Worm (Caenorhabditis elegans) whole organism, L2 larva: ENCODE data around the gene tat-4.

Experiments used
- C34F6.9 ChIP-seq: fragments of 150-350 bp; optimal IDR thresholded peaks from 2 replicates; lab custom pipeline; 2014; ENCODE audit warnings: missing biosample characterization, missing genetic modification characterization
- F13H6.1 ChIP-seq: sonication (generic microtip); optimal IDR thresholded peaks from 2 replicates; lab custom pipeline; 2016; ENCODE audit warnings: missing genetic modification characterization, missing compliant biosample characterization
- R02D3.7 ChIP-seq: fragments of 150-350 bp; optimal IDR thresholded peaks from 2 replicates; lab custom pipeline; 2014; ENCODE audit warnings: missing biosample characterization, missing genetic modification characterization
- Y55F3AM.14 ChIP-seq: fragments of 200-800 bp; sonication (Bioruptor generic); optimal IDR thresholded peaks from 2 replicates; lab custom pipeline; 2018; ENCODE audit warnings: mild to moderate bottlenecking, missing genetic modification characterization, missing compliant biosample characterization
- ZK546.5 ChIP-seq: sonication (generic microtip); optimal IDR thresholded peaks from 2 replicates; lab custom pipeline; 2017; ENCODE audit warnings: missing biosample characterization, missing genetic modification characterization
- alr-1 ChIP-seq: fragments of 150-350 bp; optimal IDR thresholded peaks from 2 replicates; lab custom pipeline; 2014; ENCODE audit warnings: missing biosample characterization, missing genetic modification characterization
- aly-2 ChIP-seq: fragments of 150-350 bp; optimal IDR thresholded peaks from 2 replicates; lab custom pipeline; 2014; ENCODE audit warnings: missing biosample characterization, missing genetic modification characterization
- ama-1 ChIP-seq: fragments of 150-350 bp; optimal IDR thresholded peaks from 2 replicates; lab custom pipeline; 2018; ENCODE audit warnings: inconsistent platforms
- blmp-1 ChIP-seq: sonication (generic microtip); optimal IDR thresholded peaks from 2 replicates; lab custom pipeline; 2017; ENCODE audit warnings: missing genetic modification characterization, mild to moderate bottlenecking, missing compliant biosample characterization, antibody characterized with exemption, moderate library complexity; ENCODE audit not compliant: insufficient read depth
- ceh-16 ChIP-seq: fragments of 150-350 bp; optimal IDR thresholded peaks from 2 replicates; lab custom pipeline; 2014; ENCODE audit warnings: missing biosample characterization, missing genetic modification characterization
- ceh-82 ChIP-seq: fragments of 150-350 bp; optimal IDR thresholded peaks from 2 replicates; lab custom pipeline; 2014; ENCODE audit warnings: missing biosample characterization, missing genetic modification characterization
- crh-2 ChIP-seq: sonication (generic microtip); optimal IDR thresholded peaks from 2 replicates; lab custom pipeline; 2017; ENCODE audit warnings: missing biosample characterization, missing genetic modification characterization
- dmd-4 ChIP-seq: sonication (generic microtip); optimal IDR thresholded peaks from 2 replicates; lab custom pipeline; 2017; ENCODE audit warnings: missing biosample characterization, missing genetic modification characterization
- egl-27 ChIP-seq: sonication (generic microtip); optimal IDR thresholded peaks from 3 replicates; lab custom pipeline; 2017; ENCODE audit warnings: missing biosample characterization, missing genetic modification reagents, missing genetic modification characterization
- elt-1 ChIP-seq: fragments of 150-350 bp; optimal IDR thresholded peaks from 2 replicates; lab custom pipeline; 2014; ENCODE audit warnings: missing biosample characterization, missing genetic modification characterization
- elt-3 ChIP-seq: sonication (generic microtip); optimal IDR thresholded peaks from 2 replicates; lab custom pipeline; 2017; ENCODE audit warnings: missing biosample characterization, missing genetic modification characterization
- fos-1 ChIP-seq: fragments of 150-350 bp; optimal IDR thresholded peaks from 2 replicates; lab custom pipeline; 2014; ENCODE audit warnings: missing biosample characterization, missing genetic modification characterization
- gmeb-1 ChIP-seq: fragments of 150-350 bp; optimal IDR thresholded peaks from 2 replicates; lab custom pipeline; 2014; ENCODE audit warnings: missing biosample characterization, missing genetic modification characterization
- lin-11 ChIP-seq: fragments of 150-350 bp; sonication (generic microtip); optimal IDR thresholded peaks from 2 replicates; lab custom pipeline; 2014; ENCODE audit warnings: missing biosample characterization, missing genetic modification characterization, inconsistent platforms, mixed read lengths
- lin-13 ChIP-seq: fragments of 150-350 bp; optimal IDR thresholded peaks from 2 replicates; lab custom pipeline; 2014; ENCODE audit warnings: missing biosample characterization, missing genetic modification reagents, missing genetic modification characterization
- lin-39 ChIP-seq: fragments of 150-350 bp; optimal IDR thresholded peaks from 2 replicates; lab custom pipeline; 2014; ENCODE audit warnings: missing biosample characterization, missing genetic modification reagents, missing genetic modification characterization
- lsy-2 ChIP-seq, 2 experiments: fragments of 150-350 bp in 1 of 2; sonication (generic microtip) in 1 of 2; optimal IDR thresholded peaks; 2 replicates each; lab custom pipeline; 2014 to 2017; ENCODE audit warnings: missing biosample characterization in 2 of 2, missing genetic modification characterization in 2 of 2
- mab-5 ChIP-seq: fragments of 150-350 bp; optimal IDR thresholded peaks from 2 replicates; lab custom pipeline; 2014; ENCODE audit warnings: missing biosample characterization, missing genetic modification characterization
- mbf-1 ChIP-seq: sonication (generic microtip); optimal IDR thresholded peaks from 2 replicates; lab custom pipeline; 2017; ENCODE audit warnings: missing biosample characterization, missing genetic modification characterization
- mdl-1 ChIP-seq, 2 experiments: fragments of 150-350 bp in 1 of 2; sonication (generic microtip) in 1 of 2; optimal IDR thresholded peaks; 2 replicates each; lab custom pipeline; 2017; ENCODE audit warnings: missing biosample characterization in 2 of 2, missing genetic modification characterization in 2 of 2
- nhr-10 ChIP-seq: sonication (generic microtip); optimal IDR thresholded peaks from 2 replicates; lab custom pipeline; 2017; ENCODE audit warnings: missing biosample characterization, missing genetic modification characterization
- nhr-11 ChIP-seq: fragments of 150-350 bp; optimal IDR thresholded peaks from 2 replicates; lab custom pipeline; 2014; ENCODE audit warnings: missing biosample characterization, missing genetic modification characterization
- nhr-12 ChIP-seq: fragments of 150-350 bp; optimal IDR thresholded peaks from 2 replicates; lab custom pipeline; 2014; ENCODE audit warnings: missing biosample characterization, missing genetic modification characterization
- nhr-129 ChIP-seq: fragments of 150-350 bp; optimal IDR thresholded peaks from 2 replicates; lab custom pipeline; 2014; ENCODE audit warnings: missing biosample characterization, missing genetic modification characterization
- nhr-21 ChIP-seq: fragments of 150-350 bp; optimal IDR thresholded peaks from 2 replicates; lab custom pipeline; 2014; ENCODE audit warnings: missing biosample characterization, missing genetic modification characterization
- nhr-23 ChIP-seq: fragments of 150-350 bp; optimal IDR thresholded peaks from 2 replicates; lab custom pipeline; 2014; ENCODE audit warnings: missing biosample characterization, missing genetic modification reagents, missing genetic modification characterization
- nhr-237 ChIP-seq: fragments of 150-350 bp; optimal IDR thresholded peaks from 2 replicates; lab custom pipeline; 2014; ENCODE audit warnings: missing biosample characterization, missing genetic modification characterization
- nhr-25 ChIP-seq: fragments of 150-350 bp; sonication (generic microtip); optimal IDR thresholded peaks from 3 replicates; lab custom pipeline; 2014; ENCODE audit warnings: missing biosample characterization, missing genetic modification characterization
- nhr-6 ChIP-seq: fragments of 150-350 bp; optimal IDR thresholded peaks from 2 replicates; lab custom pipeline; 2014; ENCODE audit warnings: missing biosample characterization, missing genetic modification characterization
- nhr-77 ChIP-seq: fragments of 150-350 bp; optimal IDR thresholded peaks from 2 replicates; lab custom pipeline; 2014; ENCODE audit warnings: missing biosample characterization, missing genetic modification characterization
- peb-1 ChIP-seq: fragments of 150-350 bp; optimal IDR thresholded peaks from 2 replicates; lab custom pipeline; 2014; ENCODE audit warnings: missing biosample characterization, missing genetic modification characterization
- sem-4 ChIP-seq: fragments of 150-350 bp; optimal IDR thresholded peaks from 2 replicates; lab custom pipeline; 2014; ENCODE audit warnings: missing biosample characterization, missing genetic modification reagents, missing genetic modification characterization
- skn-1 ChIP-seq: sonication (generic microtip); optimal IDR thresholded peaks from 2 replicates; lab custom pipeline; 2017; ENCODE audit warnings: missing biosample characterization, missing genetic modification characterization
- sma-3 ChIP-seq: sonication (generic microtip); optimal IDR thresholded peaks from 2 replicates; lab custom pipeline; 2016; ENCODE audit warnings: missing genetic modification reagents, missing genetic modification characterization, missing compliant biosample characterization
- sma-9 ChIP-seq, 2 experiments: fragments of 150-350 bp in 1 of 2; sonication (generic microtip) in 1 of 2; optimal IDR thresholded peaks; 2 replicates each; lab custom pipeline; 2014 to 2016; ENCODE audit warnings: missing genetic modification characterization in 2 of 2, mild to moderate bottlenecking in 1 of 2, missing biosample characterization in 1 of 2, missing compliant biosample characterization in 1 of 2, missing genetic modification reagents in 1 of 2, moderate library complexity in 1 of 2
- snpc-4 ChIP-seq: fragments of 150-350 bp; optimal IDR thresholded peaks from 2 replicates; lab custom pipeline; 2014; ENCODE audit warnings: missing biosample characterization, missing genetic modification characterization
- unc-39 ChIP-seq: fragments of 150-350 bp; optimal IDR thresholded peaks from 2 replicates; lab custom pipeline; 2014; ENCODE audit warnings: missing biosample characterization, missing genetic modification characterization
- unc-55 ChIP-seq: fragments of 150-350 bp; sonication (generic microtip); optimal IDR thresholded peaks from 3 replicates; lab custom pipeline; 2014; ENCODE audit warnings: missing biosample characterization, missing genetic modification reagents, missing genetic modification characterization
- unc-62 ChIP-seq: fragments of 150-350 bp; optimal IDR thresholded peaks from 2 replicates; lab custom pipeline; 2014; ENCODE audit warnings: missing biosample characterization, missing genetic modification reagents, missing genetic modification characterization
- zag-1 ChIP-seq: fragments of 150-350 bp; optimal IDR thresholded peaks from 2 replicates; lab custom pipeline; 2014; ENCODE audit warnings: missing biosample characterization, missing genetic modification characterization
- ztf-1 ChIP-seq: fragments of 200-800 bp; sonication (Bioruptor generic); conservative IDR thresholded peaks from 2 replicates; pipeline ENCODE4 v1.3.6; 2022; ENCODE audit warnings: missing genetic modification characterization, missing compliant biosample characterization
- ztf-11 ChIP-seq: sonication (generic microtip); optimal IDR thresholded peaks from 2 replicates; lab custom pipeline; 2017; ENCODE audit warnings: missing biosample characterization, missing genetic modification characterization
- ztf-4 ChIP-seq: fragments of 150-350 bp; optimal IDR thresholded peaks from 2 replicates; lab custom pipeline; 2014; ENCODE audit warnings: missing biosample characterization, missing genetic modification characterization

Gene tat-4

DNA sequence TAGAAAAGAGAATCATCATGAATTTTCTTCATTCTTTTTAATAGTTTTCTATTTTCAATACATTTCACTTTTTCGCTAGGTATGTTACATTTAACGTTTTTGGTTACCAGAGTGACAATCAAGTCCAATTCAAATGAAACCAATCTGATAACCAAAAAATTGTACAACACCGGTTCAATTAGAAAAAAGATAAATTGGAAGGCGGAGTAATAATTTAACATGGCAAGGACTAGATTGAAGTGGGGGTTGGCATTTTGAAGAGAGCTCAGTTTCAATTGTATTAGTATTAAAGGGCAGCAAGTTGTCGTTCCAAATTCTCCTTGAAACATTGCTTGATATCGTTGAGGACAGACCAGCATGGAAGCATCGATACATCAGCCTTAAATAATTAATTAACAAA, 8.6 kb upstream of the tat-4 start:
- TF ChIP-seq nhr-23 (tag; lab: Kevin White, UChicago), result no peak
- TF ChIP-seq lin-11 (tag; lab: Kevin White, UChicago), result no peak

DNA sequence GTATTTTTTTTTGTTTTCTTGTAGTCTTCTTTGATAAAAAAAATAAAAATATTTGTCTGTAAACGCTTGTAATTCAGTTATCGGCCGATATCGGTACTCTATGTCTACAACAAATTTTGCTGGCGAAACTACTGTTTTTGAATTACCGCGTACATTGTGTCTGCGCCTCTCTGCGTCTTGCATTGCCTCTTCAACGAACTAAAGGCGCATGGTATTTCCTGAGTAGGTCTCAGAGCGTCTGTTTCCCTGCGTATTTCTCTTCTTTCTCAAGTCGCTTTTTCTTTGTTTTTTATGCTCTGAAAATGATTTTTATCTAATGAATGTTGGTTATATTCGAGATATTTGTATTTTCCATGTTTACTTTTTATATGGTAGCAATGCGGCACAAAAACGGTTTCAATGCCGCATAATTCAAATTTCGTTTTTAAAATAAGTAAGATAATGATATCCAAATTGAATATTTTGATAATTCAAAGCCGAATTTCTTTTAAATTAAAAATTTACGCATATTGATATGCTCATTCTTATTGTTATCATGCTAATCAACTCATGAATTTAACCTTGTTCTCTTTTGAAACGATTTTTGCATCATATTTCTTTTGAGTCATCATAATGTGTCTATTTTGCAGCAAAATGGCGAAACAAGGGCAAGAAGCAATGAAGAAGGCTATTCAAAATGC, 6.8 kb upstream of the tat-4 start, which contains the start of gene phb-2:
Gene phb-2, plus strand, starts transcription at position 630 of the 680 bp plus-strand sequence.
- TF ChIP-seq nhr-6 (tag; lab: Kevin White, UChicago) (peak; percentile 43), fos-1 (tag; lab: Kevin White, UChicago) (peak; percentile 62), R02D3.7 (no peak), mbf-1 (tag; lab: Kevin White, UChicago) (no peak), elt-1 (tag; lab: Kevin White, UChicago) (no peak), F13H6.1 (peak; percentile 65), lsy-2 (tag; optimal IDR thresholded peaks at IDR 0.05; lab: Kevin White, UChicago) (peak; percentile 66 to 90), ceh-16 (tag; lab: Kevin White, UChicago) (no peak), lin-39 (tag; lab: Kevin White, UChicago) (no peak), ama-1 (lab: Kevin White, UChicago) (peak; percentile 23), unc-62 (no peak), mab-5 (peak; percentile 43), sem-4 (no peak), ztf-11 (no peak), peb-1 (tag; lab: Kevin White, UChicago) (no peak), nhr-23 (tag; lab: Kevin White, UChicago) (no peak), unc-39 (tag; lab: Kevin White, UChicago) (no peak), egl-27 (tag; lab: Kevin White, UChicago) (no peak), ZK546.5 (no peak), Y55F3AM.14 (no peak), nhr-11 (tag; lab: Kevin White, UChicago) (no peak), blmp-1 (tag; lab: Kevin White, UChicago) (no peak), gmeb-1 (tag; lab: Kevin White, UChicago) (peak; percentile 98), aly-2 (no peak), skn-1 (tag; lab: Kevin White, UChicago) (no peak), ztf-4 (peak; percentile 72), lin-13 (GFP tag; lab: Kevin White, UChicago) (peak; percentile 65), snpc-4 (tag; lab: Kevin White, UChicago) (peak; percentile 3), dmd-4 (no peak), nhr-10 (no peak), ztf-1 (GFP tag; lab: Robert Waterston, UW) (no peak), mdl-1 (tag; optimal IDR thresholded peaks at IDR 0.05; lab: Kevin White, UChicago) (no peak), C34F6.9 (peak; percentile 84), sma-3 (peak; percentile 66), ceh-82 (peak; percentile 11), nhr-129 (tag; lab: Kevin White, UChicago) (peak; percentile 92), nhr-25 (tag; lab: Kevin White, UChicago) (peak; percentile 75), zag-1 (tag; lab: Kevin White, UChicago) (no peak), crh-2 (tag; lab: Kevin White, UChicago) (peak; percentile 89), alr-1 (tag; lab: Kevin White, UChicago) (no peak), nhr-237 (no peak), lin-11 (tag; lab: Kevin White, UChicago) (peak; percentile 74), nhr-12 (tag; lab: Kevin White, UChicago) (no peak), nhr-77 (tag; lab: Kevin White, UChicago) (no peak), elt-3 (tag; lab: Kevin White, UChicago) (no peak), unc-55 (peak; percentile 93), nhr-21 (tag; lab: Kevin White, UChicago) (peak; percentile 68), sma-9 (GFP tag; optimal IDR thresholded peaks at IDR 0.05; lab: Kevin White, UChicago) (peak; percentile 70), sma-9 (tag; optimal IDR thresholded peaks at IDR 0.05; lab: Kevin White, UChicago) (no peak)
